Fruit fly (Drosophila melanogaster) Kc167 (cell line): Measurements from ENCODE around the gene DCAF12.

ENCODE experiments used
- h ChIP-seq: fragments of >200 bp; optimal IDR thresholded peaks from 3 replicates; lab custom pipeline; 2018; ENCODE audit warnings: missing external identifiers
- insv ChIP-seq: fragments of >200 bp; optimal IDR thresholded peaks from 3 replicates; lab custom pipeline; 2018; ENCODE audit warnings: missing external identifiers
- psq ChIP-seq: fragments of >200 bp; optimal IDR thresholded peaks from 2 replicates; lab custom pipeline; 2017; ENCODE audit warnings: missing external identifiers
- ttk ChIP-seq: sonication (Bioruptor generic); optimal IDR thresholded peaks from 2 replicates; lab custom pipeline; 2017; ENCODE audit warnings: missing external identifiers

DNA sequence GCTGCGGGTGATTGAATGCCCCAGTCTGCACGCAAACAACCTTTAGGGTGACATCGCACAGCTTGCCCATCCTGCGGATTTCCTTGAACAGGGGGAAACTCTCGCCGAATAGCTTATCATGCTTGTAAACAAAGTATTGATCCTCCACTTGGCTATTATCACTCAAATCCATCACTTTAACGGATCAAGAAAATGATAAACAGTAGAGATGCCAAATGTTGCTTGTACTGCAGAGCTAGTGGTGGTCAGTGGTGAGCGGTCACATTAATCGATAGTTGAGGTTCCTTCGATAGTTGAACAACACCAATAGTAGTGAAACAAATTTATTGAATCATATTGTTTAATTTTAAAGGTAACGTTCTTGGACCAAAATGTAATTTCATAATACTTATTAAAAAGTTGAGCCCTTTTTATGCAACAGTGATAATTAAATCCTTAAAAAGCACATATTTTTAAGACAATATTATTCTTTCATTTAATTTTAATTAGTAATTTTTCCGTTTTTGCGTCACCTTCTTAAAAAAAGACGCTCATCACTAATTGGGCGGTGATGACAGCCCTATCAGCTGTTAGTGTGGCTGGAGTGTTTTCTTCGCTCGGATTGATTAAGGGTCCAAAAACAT, 6.5 kb downstream of the DCAF12 start, which contains the start of the genes KLHL18 and GCC185:
- TF ChIP-seq insv (lab: Kevin White, UChicago) (no peak), psq (lab: Kevin White, UChicago) (no peak), h (no peak), ttk (no peak)
